Fruit fly (Drosophila melanogaster): Measurements from ENCODE around the gene qua.

The qua gene

dm6 chr2L:17450505-17451415, 46.2 kb downstream of the qua start (continued):
- no peak for TF ChIP-seq pros (GFP tag; optimal IDR thresholded peaks at IDR 0.05)
- peak; percentile 65 for TF ChIP-seq lilli (GFP tag; optimal IDR thresholded peaks at IDR 0.05)
- TF ChIP-seq ci (GFP tag; IDR thresholded peaks at IDR 0.05) = peak; percentile 60; the same call in 1 of the 3 replicates
- no peak for TF ChIP-seq hbn (GFP tag; IDR thresholded peaks at IDR 0.05; ENCODE audit: partially characterized antibody)
- no peak for TF ChIP-seq ac (GFP tag; optimal IDR thresholded peaks at IDR 0.05)
- no peak for TF ChIP-seq CG8290 (GFP tag; optimal IDR thresholded peaks at IDR 0.05)
- peak in 1 of 2 experiments; percentile 47 for TF ChIP-seq CG8290 (tag; optimal IDR thresholded peaks at IDR 0.05)
- TF ChIP-seq emc (GFP tag; optimal IDR thresholded peaks at IDR 0.05) = no peak
- peak; percentile 49 for TF ChIP-seq run (tag; optimal IDR thresholded peaks at IDR 0.05)
- TF ChIP-seq Drgx (GFP tag; IDR thresholded peaks at IDR 0.05) = no peak; the same call in 1 of the 2 replicates
- no peak for TF ChIP-seq usp (GFP tag; optimal IDR thresholded peaks at IDR 0.05)
- peak; percentile 88 for TF ChIP-seq Med (GFP tag)
- no peak for TF ChIP-seq Nf-YA (GFP tag; IDR thresholded peaks at IDR 0.05)
- TF ChIP-seq danr (GFP tag; IDR thresholded peaks at IDR 0.05) = no peak
- TF ChIP-seq CG17359 (tag; optimal IDR thresholded peaks at IDR 0.05) = peak; percentile 62
- TF ChIP-seq Neu2 (GFP tag; optimal IDR thresholded peaks at IDR 0.05; ENCODE audit: borderline replicate concordance) = no peak
- TF ChIP-seq Lpt (GFP tag; optimal IDR thresholded peaks at IDR 0.05) = no peak
- TF ChIP-seq crp (GFP tag; optimal IDR thresholded peaks at IDR 0.05) = peak in 1 of 2 experiments; percentile 13
- no peak for TF ChIP-seq Dll (GFP tag; IDR thresholded peaks at IDR 0.05; ENCODE audit: partially characterized antibody)
- no peak for TF ChIP-seq unc-4 (GFP tag; IDR thresholded peaks at IDR 0.05; ENCODE audit: partially characterized antibody)
- peak; percentile 7 for TF ChIP-seq CG31365 (tag; optimal IDR thresholded peaks at IDR 0.05)
- TF ChIP-seq NFAT (GFP tag; IDR thresholded peaks at IDR 0.05) = no peak; the same call in 1 of the 2 replicates
- no peak for TF ChIP-seq vnd (GFP tag; IDR thresholded peaks at IDR 0.05; ENCODE audit: partially characterized antibody)
- TF ChIP-seq tgo (GFP tag; IDR thresholded peaks at IDR 0.05) = peak; percentile 46; the same call in 1 of the 3 replicates
- TF ChIP-seq CG2889 (GFP tag; IDR thresholded peaks at IDR 0.05) = no peak
- no peak for TF ChIP-seq Kr (GFP tag; optimal IDR thresholded peaks at IDR 0.05)
- peak; percentile 23; the same call in 1 of the 2 replicates for TF ChIP-seq CG10366 (GFP tag; IDR thresholded peaks at IDR 0.05)
- 0 out of 2 replicates have a peak, but pooled peaks have one; percentile 50 for TF ChIP-seq CG14014 (GFP tag; IDR thresholded peaks at IDR 0.05)
- peak; percentile 10 for TF ChIP-seq CG13123 (GFP tag; optimal IDR thresholded peaks at IDR 0.05)
- no peak for TF ChIP-seq sisA (GFP tag; IDR thresholded peaks at IDR 0.05)
- peak; percentile 33 for TF ChIP-seq CG3407 (GFP tag; optimal IDR thresholded peaks at IDR 0.05)
- peak; percentile 33 for TF ChIP-seq mam (GFP tag; optimal IDR thresholded peaks at IDR 0.05)
- no peak; the same call in 1 of the 2 replicates for TF ChIP-seq klu (GFP tag; IDR thresholded peaks at IDR 0.05)
- TF ChIP-seq NK7.1 (GFP tag; optimal IDR thresholded peaks at IDR 0.05) = peak; percentile 26
- no peak for TF ChIP-seq bowl (GFP tag; IDR thresholded peaks at IDR 0.05)
- TF ChIP-seq HLH3B (GFP tag; IDR thresholded peaks at IDR 0.05) = no peak; the same call in 1 of the 2 replicates
- TF ChIP-seq CG8944 (GFP tag; optimal IDR thresholded peaks at IDR 0.05) = no peak
- TF ChIP-seq CG11723 (GFP tag; optimal IDR thresholded peaks at IDR 0.05) = peak; percentile 20
- TF ChIP-seq CG10543 (GFP tag; optimal IDR thresholded peaks at IDR 0.05) = no peak
- TF ChIP-seq CG32772 (GFP tag; IDR thresholded peaks at IDR 0.05) = no peak
- no peak for TF ChIP-seq br (optimal IDR thresholded peaks at IDR 0.05)
- no peak for TF ChIP-seq GATAe (GFP tag; conservative IDR thresholded peaks at IDR 0.05)
- TF ChIP-seq Dek (tag; optimal IDR thresholded peaks at IDR 0.05) = peak; percentile 69
- no peak for TF ChIP-seq Tbp (GFP tag; optimal IDR thresholded peaks at IDR 0.05)
- TF ChIP-seq Oli (tag; optimal IDR thresholded peaks at IDR 0.05) = peak; percentile 72
- TF ChIP-seq cato (GFP tag; optimal IDR thresholded peaks at IDR 0.05; ENCODE audit: borderline replicate concordance) = no peak
- peak in 1 of 2 experiments; percentile 74 for TF ChIP-seq Eip74EF (GFP tag; optimal IDR thresholded peaks at IDR 0.05)
- peak; percentile 63 for TF ChIP-seq CG6854 (GFP tag; optimal IDR thresholded peaks at IDR 0.05)
- TF ChIP-seq CG1602 (GFP tag; optimal IDR thresholded peaks at IDR 0.05) = peak; percentile 24
